Fruit fly (Drosophila melanogaster): Measurements from ENCODE around the gene PH4alphaSG1.

PH4alphaSG1 gene

dm6 chr3R:30459066-30459935 lies 46.2 kb downstream of the PH4alphaSG1 start, which contains the start of the genes CG2224 and CDase (continued):
- TF ChIP-seq stwl (tag; optimal IDR thresholded peaks at IDR 0.05), result peak; percentile 47
- TF ChIP-seq Ets65A (GFP tag), result peak; percentile 35
- peak; percentile 89 to 99 for TF ChIP-seq crp (GFP tag; optimal IDR thresholded peaks at IDR 0.05)
- TF ChIP-seq pzg (GFP tag; optimal IDR thresholded peaks at IDR 0.05), result peak; percentile 75
- TF ChIP-seq CG7963 (GFP tag; IDR thresholded peaks at IDR 0.05; ENCODE audit: partially characterized antibody), result peak; percentile 87
- peak; percentile 19 for TF ChIP-seq nmo (GFP tag; optimal IDR thresholded peaks at IDR 0.05)

- no peak for TF ChIP-seq eyg (GFP tag; optimal IDR thresholded peaks at IDR 0.05)
- peak; percentile 25 for TF ChIP-seq Dp (GFP tag; optimal IDR thresholded peaks at IDR 0.05)
- TF ChIP-seq twi (tag; optimal IDR thresholded peaks at IDR 0.05), result no peak
- no peak for TF ChIP-seq sens-2 (GFP tag; IDR thresholded peaks at IDR 0.05)
- TF ChIP-seq CG9727 (GFP tag; optimal IDR thresholded peaks at IDR 0.05), result no peak
- peak; percentile 40; the same call in 1 of the 2 replicates for TF ChIP-seq E2f2 (GFP tag; IDR thresholded peaks at IDR 0.05)
- TF ChIP-seq onecut (GFP tag; IDR thresholded peaks at IDR 0.05), result peak; percentile 41
- TF ChIP-seq Stat92E (GFP tag; optimal IDR thresholded peaks at IDR 0.05), result no peak
- TF ChIP-seq rib (GFP tag; IDR thresholded peaks at IDR 0.05), result no peak
- no peak for TF ChIP-seq CG3065 (GFP tag; optimal IDR thresholded peaks at IDR 0.05)
- no peak for TF ChIP-seq CG15011 (GFP tag; optimal IDR thresholded peaks at IDR 0.05)
- no peak for TF ChIP-seq chif (GFP tag; optimal IDR thresholded peaks at IDR 0.05)
- TF ChIP-seq zen2 (GFP tag; IDR thresholded peaks at IDR 0.05; ENCODE audit: partially characterized antibody), result no peak
- no peak for TF ChIP-seq CG3163 (GFP tag; optimal IDR thresholded peaks at IDR 0.05)
- no peak for TF ChIP-seq Sox102F (GFP tag; optimal IDR thresholded peaks at IDR 0.05)
- TF ChIP-seq CG9609 (GFP tag; optimal IDR thresholded peaks at IDR 0.05), result no peak
- peak in 1 of 2 experiments; percentile 26 for TF ChIP-seq Dfd (GFP tag; optimal IDR thresholded peaks at IDR 0.05)
- no peak for TF ChIP-seq CG6175 (GFP tag; IDR thresholded peaks at IDR 0.05)
- no peak for TF ChIP-seq cwo (GFP tag; optimal IDR thresholded peaks at IDR 0.05)
- TF ChIP-seq peb (GFP tag; IDR thresholded peaks at IDR 0.05), result no peak
- no peak for TF ChIP-seq danr (GFP tag; IDR thresholded peaks at IDR 0.05)
- no peak for TF ChIP-seq Optix (GFP tag; IDR thresholded peaks at IDR 0.05)
- TF ChIP-seq ssp (GFP tag; IDR thresholded peaks at IDR 0.05), result no peak
- no peak for TF ChIP-seq CG16813 (GFP tag; IDR thresholded peaks at IDR 0.05; ENCODE audit: partially characterized antibody)
- no peak for TF ChIP-seq bowl (GFP tag; IDR thresholded peaks at IDR 0.05)
- TF ChIP-seq CG8478 (optimal IDR thresholded peaks at IDR 0.05), result peak; percentile 24
- TF ChIP-seq CG33557 (GFP tag; optimal IDR thresholded peaks at IDR 0.05), result no peak
- TF ChIP-seq HLH4C (GFP tag; IDR thresholded peaks at IDR 0.05; ENCODE audit: partially characterized antibody), result 0 out of 3 replicates have a peak, but pooled peaks have one; percentile 20
- TF ChIP-seq org-1 (GFP tag; optimal IDR thresholded peaks at IDR 0.05), result no peak
- TF ChIP-seq al (GFP tag; IDR thresholded peaks at IDR 0.05), result no peak
- TF ChIP-seq CTCF (GFP tag; optimal IDR thresholded peaks at IDR 0.05), result peak; percentile 88
- TF ChIP-seq CG17802 (tag; optimal IDR thresholded peaks at IDR 0.05), result peak; percentile 55
- TF ChIP-seq CG12659 (GFP tag; optimal IDR thresholded peaks at IDR 0.05), result no peak
- no peak for TF ChIP-seq D19B (GFP tag; optimal IDR thresholded peaks at IDR 0.05)
- TF ChIP-seq MBD-R2 (GFP tag; IDR thresholded peaks at IDR 0.05), result no peak
- no peak for TF ChIP-seq YL-1 (GFP tag; optimal IDR thresholded peaks at IDR 0.05)
These were observed 49.5 kb downstream of the PH4alphaSG1 start, which contains the start of gene aralar1 for dm6 chr3R:30455817-30456544. aralar1 (minus strand) TSS chr3R:30455867.
